Fruit fly (Drosophila melanogaster): ENCODE data around the gene Daao2.

Gene Daao2

DNA sequence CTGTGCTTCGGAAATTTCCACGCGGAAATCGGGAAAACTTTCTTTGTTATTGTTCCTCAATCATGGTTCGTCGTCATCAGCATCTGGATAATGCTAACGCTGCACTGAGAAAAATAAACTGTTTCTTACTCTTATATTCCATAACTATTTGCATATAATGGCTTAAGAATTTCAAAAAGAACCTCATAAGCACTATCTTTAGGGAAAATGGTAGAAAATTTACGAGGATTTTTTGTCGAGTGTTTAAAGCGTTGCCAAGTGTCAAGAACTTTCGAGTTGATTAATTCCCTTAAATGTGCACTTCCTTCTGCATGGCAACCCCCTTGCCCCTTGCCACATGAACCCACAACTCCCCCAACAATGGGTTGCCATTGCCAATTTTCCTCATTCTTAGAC lies 14.8 kb upstream of the Daao2 start (continued):
- TF ChIP-seq CG17568 (GFP tag; optimal IDR thresholded peaks at IDR 0.05) (peak; percentile 39), CG8388 (GFP tag; optimal IDR thresholded peaks at IDR 0.05) (peak; percentile 74), ERR (GFP tag; optimal IDR thresholded peaks at IDR 0.05) (no peak), CG17829 (tag; optimal IDR thresholded peaks at IDR 0.05) (peak; percentile 45), org-1 (GFP tag; optimal IDR thresholded peaks at IDR 0.05) (peak; percentile 9), crp (GFP tag; optimal IDR thresholded peaks at IDR 0.05) (no peak), Fer3 (tag; optimal IDR thresholded peaks at IDR 0.05) (peak; percentile 60), Hr51 (GFP tag; optimal IDR thresholded peaks at IDR 0.05) (peak in 1 of 2 experiments; percentile 63), CG12155 (GFP tag; optimal IDR thresholded peaks at IDR 0.05) (peak; percentile 6), CG6254 (GFP tag; optimal IDR thresholded peaks at IDR 0.05) (peak; percentile 66), CG12071 (GFP tag; optimal IDR thresholded peaks at IDR 0.05) (peak; percentile 32), H15 (GFP tag; IDR thresholded peaks at IDR 0.05) (no peak), Sin3A (optimal IDR thresholded peaks at IDR 0.05) (no peak), trh (GFP tag; optimal IDR thresholded peaks at IDR 0.05) (no peak), CG18764 (GFP tag; optimal IDR thresholded peaks at IDR 0.05) (peak; percentile 57), CG9876 (GFP tag; optimal IDR thresholded peaks at IDR 0.05) (peak; percentile 4), CG7987 (GFP tag; optimal IDR thresholded peaks at IDR 0.05) (no peak), tio (GFP tag; optimal IDR thresholded peaks at IDR 0.05) (peak; percentile 57), CG6683 (GFP tag; optimal IDR thresholded peaks at IDR 0.05) (no peak), Doc3 (GFP tag; IDR thresholded peaks at IDR 0.05; ENCODE audit: partially characterized antibody) (no peak), CG32532 (GFP tag; IDR thresholded peaks at IDR 0.05) (peak; percentile 48; the same call in 1 of the 2 replicates), toy (GFP tag; IDR thresholded peaks at IDR 0.05) (no peak), ssp (GFP tag; IDR thresholded peaks at IDR 0.05) (no peak; the same call in 1 of the 2 replicates), insv (GFP tag; optimal IDR thresholded peaks at IDR 0.05) (no peak), tna (GFP tag; IDR thresholded peaks at IDR 0.05; ENCODE audit: partially characterized antibody) (no peak), CG10543 (GFP tag; optimal IDR thresholded peaks at IDR 0.05) (no peak), CG3726 (GFP tag; IDR thresholded peaks at IDR 0.05) (no peak), slou (GFP tag; optimal IDR thresholded peaks at IDR 0.05) (peak; percentile 15), CG1792 (GFP tag; optimal IDR thresholded peaks at IDR 0.05) (no peak), stc (GFP tag; IDR thresholded peaks at IDR 0.05) (peak; percentile 34; the same call in 1 of the 2 replicates), dimm (GFP tag; IDR thresholded peaks at IDR 0.05) (no peak), CG18619 (GFP tag; optimal IDR thresholded peaks at IDR 0.05) (no peak), CG13424 (tag; optimal IDR thresholded peaks at IDR 0.05) (peak; percentile 48), HmgD (GFP tag; optimal IDR thresholded peaks at IDR 0.05) (no peak), bcd (GFP tag; optimal IDR thresholded peaks at IDR 0.05) (peak; percentile 52), CG9932 (GFP tag; IDR thresholded peaks at IDR 0.05) (peak; percentile 44), tap (tag; optimal IDR thresholded peaks at IDR 0.05) (peak; percentile 18), sd (tag; optimal IDR thresholded peaks at IDR 0.05) (no peak), kni (GFP tag; optimal IDR thresholded peaks at IDR 0.05) (no peak), CG4854 (GFP tag; optimal IDR thresholded peaks at IDR 0.05) (peak; percentile 63), Dip2 (GFP tag; IDR thresholded peaks at IDR 0.05) (no peak), CG13624 (GFP tag; optimal IDR thresholded peaks at IDR 0.05) (no peak), pnt (GFP tag; optimal IDR thresholded peaks at IDR 0.05) (no peak), Sox100B (GFP tag; optimal IDR thresholded peaks at IDR 0.05) (peak; percentile 64), Nf-YB (GFP tag; optimal IDR thresholded peaks at IDR 0.05) (peak; percentile 19), hb (GFP tag; IDR thresholded peaks at IDR 0.05; ENCODE audit: partially characterized antibody) (no peak), Side (GFP tag; optimal IDR thresholded peaks at IDR 0.05) (no peak), onecut (GFP tag; IDR thresholded peaks at IDR 0.05) (no peak), trem (tag; optimal IDR thresholded peaks at IDR 0.05) (peak; percentile 61), bowl (GFP tag; IDR thresholded peaks at IDR 0.05) (no peak), ab (GFP tag; optimal IDR thresholded peaks at IDR 0.05) (peak; percentile 14)

All from whole organism, embryonic.